Fruit fly (Drosophila melanogaster) whole organism, embryonic: ENCODE results near the gene Nph.

Source experiments
- Atf-2 ChIP-seq: fragments of 200-800 bp; sonication (Bioruptor generic); optimal IDR thresholded peaks from 2 replicates; lab custom pipeline; 2016; ENCODE audit warnings: missing biosample characterization, missing genetic modification characterization
- Atf3 ChIP-seq: fragments of 200-800 bp; sonication (Bioruptor generic); optimal IDR thresholded peaks from 3 replicates; lab custom pipeline; 2016; ENCODE audit warnings: missing biosample characterization, missing genetic modification characterization
- BEAF-32 ChIP-seq: fragments of 200-800 bp; sonication (Bioruptor generic); optimal IDR thresholded peaks from 3 replicates; lab custom pipeline; 2017; ENCODE audit warnings: missing biosample characterization, missing genetic modification characterization, mild to moderate bottlenecking, moderate library complexity, missing genetic modification reagents
- CG10209 ChIP-seq: fragments of 200-800 bp; sonication (Bioruptor generic); optimal IDR thresholded peaks from 3 replicates; lab custom pipeline; 2017; ENCODE audit warnings: missing biosample characterization, mild to moderate bottlenecking, missing genetic modification characterization, missing genetic modification reagents
- CG1024 ChIP-seq: fragments of 200-800 bp; sonication (Bioruptor generic); IDR thresholded peaks from 2 replicates; pipeline ENCODE4 v1.3.6; 2022; ENCODE audit warnings: missing biosample characterization, missing genetic modification characterization
- CG13296 ChIP-seq: fragments of 200-800 bp; sonication (Bioruptor generic); optimal IDR thresholded peaks from 3 replicates; lab custom pipeline; 2018; ENCODE audit warnings: missing biosample characterization, mild to moderate bottlenecking, missing genetic modification characterization
- CG13894 ChIP-seq: fragments of 200-800 bp; sonication (Bioruptor generic); optimal IDR thresholded peaks from 3 replicates; lab custom pipeline; 2018; ENCODE audit warnings: missing biosample characterization, mild to moderate bottlenecking, missing genetic modification characterization, moderate library complexity
- CG14441 ChIP-seq: fragments of 200-800 bp; sonication (Bioruptor generic); IDR thresholded peaks from 2 replicates; pipeline ENCODE4 v1.3.6; 2022; ENCODE audit warnings: missing biosample characterization, missing genetic modification characterization
- CG15269 ChIP-seq: fragments of 200-800 bp; sonication (Bioruptor generic); optimal IDR thresholded peaks from 2 replicates; lab custom pipeline; 2018; ENCODE audit warnings: missing biosample characterization, mild to moderate bottlenecking, missing genetic modification characterization, moderate library complexity
- CG15514 ChIP-seq: fragments of 200-800 bp; sonication (Bioruptor generic); optimal IDR thresholded peaks from 3 replicates; lab custom pipeline; 2017; ENCODE audit warnings: missing biosample characterization, missing genetic modification characterization, mild to moderate bottlenecking, moderate library complexity, missing genetic modification reagents
- CG16815 ChIP-seq: fragments of 200-800 bp; sonication (Bioruptor generic); optimal IDR thresholded peaks from 3 replicates; lab custom pipeline; 2017; ENCODE audit warnings: missing biosample characterization, mild to moderate bottlenecking, missing genetic modification characterization
- CG17328 ChIP-seq: fragments of 200-800 bp; sonication (Bioruptor generic); IDR thresholded peaks from 2 replicates; pipeline ENCODE4 v1.3.6; 2022; ENCODE audit warnings: missing biosample characterization, missing genetic modification characterization
- CG17568 ChIP-seq: fragments of 200-800 bp; sonication (Bioruptor generic); optimal IDR thresholded peaks from 2 replicates; lab custom pipeline; 2018; ENCODE audit warnings: missing biosample characterization, mild to moderate bottlenecking, missing genetic modification characterization, moderate library complexity
- CG18599 ChIP-seq: fragments of 200-800 bp; sonication (Bioruptor generic); optimal IDR thresholded peaks from 3 replicates; lab custom pipeline; 2017; ENCODE audit warnings: missing biosample characterization, missing genetic modification characterization, mild to moderate bottlenecking, moderate library complexity, missing genetic modification reagents
- CG32532 ChIP-seq: fragments of 200-800 bp; sonication (Bioruptor generic); IDR thresholded peaks from 2 replicates; pipeline ENCODE4 v1.3.6; 2022; ENCODE audit warnings: missing biosample characterization, missing genetic modification characterization
- CG4282 ChIP-seq: fragments of 200-800 bp; sonication (Bioruptor generic); optimal IDR thresholded peaks from 2 replicates; lab custom pipeline; 2016; ENCODE audit warnings: missing biosample characterization, missing genetic modification characterization
- CG4854 ChIP-seq: fragments of 200-800 bp; sonication (Bioruptor generic); optimal IDR thresholded peaks from 2 replicates; lab custom pipeline; 2016; ENCODE audit warnings: missing biosample characterization, missing genetic modification characterization, inconsistent platforms
- CG7839 ChIP-seq: fragments of 200-800 bp; sonication (Bioruptor generic); optimal IDR thresholded peaks from 3 replicates; lab custom pipeline; 2018; ENCODE audit warnings: missing biosample characterization, mild to moderate bottlenecking, missing genetic modification characterization, moderate library complexity
- CG9817 ChIP-seq: fragments of 200-800 bp; sonication (Bioruptor generic); optimal IDR thresholded peaks from 2 replicates; lab custom pipeline; 2018; ENCODE audit warnings: missing biosample characterization, mild to moderate bottlenecking, missing genetic modification characterization, moderate library complexity
- Deaf1 ChIP-seq: fragments of 200-800 bp; optimal IDR thresholded peaks from 3 replicates; lab custom pipeline; 2019; ENCODE audit warnings: missing biosample characterization, mild to moderate bottlenecking, missing genetic modification characterization, moderate library complexity
- Dll ChIP-seq: fragments of 200-800 bp; sonication (Bioruptor generic); IDR thresholded peaks from 4 replicates; pipeline ENCODE4 v1.3.6; 2022; ENCODE audit warnings: missing biosample characterization, missing genetic modification characterization; ENCODE audit not compliant: partially characterized antibody
- Fer1 ChIP-seq: fragments of 200-800 bp; sonication (Bioruptor generic); optimal IDR thresholded peaks from 2 replicates; lab custom pipeline; 2017; ENCODE audit warnings: missing biosample characterization, mild to moderate bottlenecking, missing genetic modification characterization
- Gug ChIP-seq: fragments of 200-800 bp; sonication (Bioruptor generic); IDR thresholded peaks from 4 replicates; pipeline ENCODE4 v1.3.6; 2022; ENCODE audit warnings: missing biosample characterization, missing genetic modification characterization
- Jarid2 ChIP-seq: fragments of 200-800 bp; sonication (Bioruptor generic); optimal IDR thresholded peaks from 3 replicates; lab custom pipeline; 2017; ENCODE audit warnings: mild to moderate bottlenecking, missing biosample characterization, missing genetic modification reagents, missing genetic modification characterization
- Med ChIP-seq: fragments of 200-800 bp; sonication (Bioruptor generic); peaks from one replicate; lab custom pipeline; 2016; ENCODE audit warnings: missing biosample characterization, missing genetic modification characterization, mild to moderate bottlenecking, inconsistent platforms, moderate library complexity
- NC2β ChIP-seq: fragments of 200-800 bp; sonication (Bioruptor generic); optimal IDR thresholded peaks from 2 replicates; lab custom pipeline; 2016; ENCODE audit warnings: missing biosample characterization, missing genetic modification characterization
- NFAT ChIP-seq: fragments of 200-800 bp; sonication (Bioruptor generic); IDR thresholded peaks from 2 replicates; pipeline ENCODE4 v1.3.6; 2022; ENCODE audit warnings: missing biosample characterization, missing genetic modification characterization
- Neu2 ChIP-seq: fragments of 200-800 bp; sonication (Bioruptor generic); optimal IDR thresholded peaks from 3 replicates; lab custom pipeline; 2016; ENCODE audit warnings: missing biosample characterization, missing genetic modification characterization, borderline replicate concordance
- Oli ChIP-seq: fragments of 200-800 bp; sonication (Bioruptor generic); optimal IDR thresholded peaks from 2 replicates; lab custom pipeline; 2018; ENCODE audit warnings: missing biosample characterization, mild to moderate bottlenecking, missing genetic modification characterization, moderate library complexity
- Pdp1 ChIP-seq, 2 experiments: fragments of 200-800 bp; sonication (Bioruptor generic); optimal IDR thresholded peaks; 3 replicates each; lab custom pipeline; 2016; ENCODE audit warnings: missing biosample characterization in 2 of 2, missing genetic modification characterization in 2 of 2, mild to moderate bottlenecking in 1 of 2, moderate library complexity in 1 of 2
- Sin3A ChIP-seq: fragments of >200 bp; optimal IDR thresholded peaks from 2 replicates; lab custom pipeline; 2018
- YL-1 ChIP-seq: fragments of 200-800 bp; sonication (Bioruptor generic); optimal IDR thresholded peaks from 3 replicates; lab custom pipeline; 2017; ENCODE audit warnings: missing biosample characterization, mild to moderate bottlenecking, missing genetic modification characterization
- ap ChIP-seq: fragments of 200-800 bp; sonication (Bioruptor generic); IDR thresholded peaks from 2 replicates; pipeline ENCODE4 v1.3.6; 2022; ENCODE audit warnings: missing biosample characterization, missing genetic modification characterization
- bigmax ChIP-seq: fragments of 200-800 bp; sonication (Bioruptor generic); optimal IDR thresholded peaks from 2 replicates; lab custom pipeline; 2018; ENCODE audit warnings: missing biosample characterization, mild to moderate bottlenecking, missing genetic modification characterization
- croc ChIP-seq: fragments of 200-800 bp; sonication (Bioruptor generic); conservative IDR thresholded peaks from 3 replicates; pipeline ENCODE4 v1.3.6; 2022; ENCODE audit warnings: missing biosample characterization, missing genetic modification characterization
- dm ChIP-seq: fragments of 200-800 bp; sonication (Bioruptor generic); optimal IDR thresholded peaks from 3 replicates; lab custom pipeline; 2016; ENCODE audit warnings: missing biosample characterization, missing genetic modification characterization
- ems ChIP-seq: fragments of 200-800 bp; sonication (Bioruptor generic); optimal IDR thresholded peaks from 3 replicates; lab custom pipeline; 2016; ENCODE audit warnings: missing biosample characterization, missing genetic modification characterization
- fd96Cb ChIP-seq: fragments of 200-800 bp; sonication (Bioruptor generic); optimal IDR thresholded peaks from 2 replicates; lab custom pipeline; 2018; ENCODE audit warnings: missing biosample characterization, mild to moderate bottlenecking, missing genetic modification characterization, moderate library complexity
- ftz-f1 ChIP-seq: fragments of 200-800 bp; sonication (Bioruptor generic); optimal IDR thresholded peaks from 2 replicates; lab custom pipeline; 2016; ENCODE audit warnings: missing biosample characterization, missing genetic modification characterization
- gce ChIP-seq: fragments of 200-800 bp; sonication (Bioruptor generic); IDR thresholded peaks from 3 replicates; pipeline ENCODE4 v1.3.6; 2022; ENCODE audit warnings: missing biosample characterization, missing genetic modification characterization
- gro ChIP-seq: fragments of 200-800 bp; sonication (Bioruptor generic); optimal IDR thresholded peaks from 2 replicates; lab custom pipeline; 2016; ENCODE audit warnings: missing biosample characterization, missing genetic modification characterization
- insv ChIP-seq, 2 experiments: fragments of 200-800 bp; sonication (Bioruptor generic); optimal IDR thresholded peaks; 3 replicates each; lab custom pipeline; 2016 to 2018; ENCODE audit warnings: missing biosample characterization in 2 of 2, missing genetic modification characterization in 2 of 2
- jigr1 ChIP-seq: fragments of 200-800 bp; sonication (Bioruptor generic); IDR thresholded peaks from 3 replicates; pipeline ENCODE4 v1.3.6; 2022; ENCODE audit warnings: missing biosample characterization, missing genetic modification characterization
- nau ChIP-seq: fragments of 200-800 bp; sonication (Bioruptor generic); optimal IDR thresholded peaks from 3 replicates; lab custom pipeline; 2017; ENCODE audit warnings: missing biosample characterization, mild to moderate bottlenecking, missing genetic modification characterization, missing genetic modification reagents
- odd ChIP-seq: fragments of 200-800 bp; sonication (Bioruptor generic); optimal IDR thresholded peaks from 2 replicates; lab custom pipeline; 2017; ENCODE audit warnings: missing biosample characterization, mild to moderate bottlenecking, missing genetic modification characterization
- org-1 ChIP-seq: fragments of 200-800 bp; sonication (Bioruptor generic); optimal IDR thresholded peaks from 2 replicates; lab custom pipeline; 2017; ENCODE audit warnings: missing biosample characterization, missing genetic modification characterization
- pan ChIP-seq, 4 experiments: fragments of >200 bp in 3 of 4; fragments of 200-800 bp in 1 of 4; sonication (Bioruptor generic) in 1 of 4; optimal IDR thresholded peaks in 3 of 4; IDR thresholded peaks in 1 of 4; 2 replicates each; pipeline versions ENCODE4 v1.3.6 to Lab custom; 2017 to 2022; ENCODE audit warnings: missing biosample characterization in 2 of 4, missing genetic modification characterization in 2 of 4, mixed read lengths in 1 of 4
- schlank ChIP-seq: fragments of 200-800 bp; sonication (Bioruptor generic); optimal IDR thresholded peaks from 2 replicates; lab custom pipeline; 2018; ENCODE audit warnings: missing biosample characterization, mild to moderate bottlenecking, missing genetic modification characterization
- sens ChIP-seq: fragments of 200-800 bp; sonication (Bioruptor generic); peaks from one replicate; lab custom pipeline; 2016; ENCODE audit warnings: missing biosample characterization, missing genetic modification characterization
- sug ChIP-seq: fragments of 200-800 bp; optimal IDR thresholded peaks from 2 replicates; lab custom pipeline; 2019; ENCODE audit warnings: missing biosample characterization, mild to moderate bottlenecking, missing genetic modification characterization, moderate library complexity
- unc-4 ChIP-seq: fragments of 200-800 bp; sonication (Bioruptor generic); IDR thresholded peaks from 2 replicates; pipeline ENCODE4 v1.3.6; 2022; ENCODE audit warnings: missing biosample characterization, missing genetic modification characterization; ENCODE audit not compliant: partially characterized antibody

The Nph gene

DNA sequence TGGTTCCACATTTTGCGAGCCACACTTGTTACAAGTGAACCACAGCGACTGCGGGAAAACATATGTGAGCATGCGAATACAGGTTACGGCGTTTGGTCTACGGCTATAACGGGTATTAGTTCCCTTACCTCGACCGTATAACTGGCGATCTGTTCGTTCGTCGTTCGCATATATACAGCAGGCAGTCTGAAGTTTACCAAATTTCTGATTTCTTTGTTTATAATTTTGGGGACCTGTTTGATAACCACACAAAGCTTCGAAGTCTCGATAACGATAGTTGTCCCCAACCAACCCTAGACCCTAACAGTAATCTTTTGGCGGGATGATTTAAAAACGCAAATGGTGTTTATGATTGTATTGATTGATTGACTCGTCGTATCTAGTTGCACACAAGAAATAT lies 11.5 kb downstream of the Nph start, which contains the start of gene Acph-1 (continued):
- TF ChIP-seq croc (GFP tag; lab: Robert Waterston, UW) (no peak), fd96Cb (tag; lab: Kevin White, UChicago) (no peak), gce (GFP tag; lab: Robert Waterston, UW) (no peak), dm (GFP tag; lab: Kevin White, UChicago) (no peak), Atf-2 (GFP tag; lab: Kevin White, UChicago) (no peak), bigmax (GFP tag; lab: Kevin White, UChicago) (peak; percentile 32), CG13296 (GFP tag; lab: Kevin White, UChicago) (no peak), CG17568 (no peak), YL-1 (GFP tag; lab: Kevin White, UChicago) (peak; percentile 18), Pdp1 (GFP tag; optimal IDR thresholded peaks at IDR 0.05; lab: Kevin White, UChicago) (peak in 1 of 2 experiments; percentile 52), CG4282 (GFP tag; lab: Kevin White, UChicago) (no peak), ftz-f1 (GFP tag; lab: Kevin White, UChicago) (no peak), Deaf1 (no peak), Gug (GFP tag; lab: Robert Waterston, UW) (no peak), Neu2 (GFP tag; lab: Kevin White, UChicago) (no peak), Atf3 (GFP tag; lab: Kevin White, UChicago) (no peak), CG17328 (GFP tag; lab: Robert Waterston, UW) (no peak), gro (GFP tag; lab: Kevin White, UChicago) (no peak), sug (no peak), insv (GFP tag; optimal IDR thresholded peaks at IDR 0.05; lab: Kevin White, UChicago) (no peak), CG15269 (no peak), CG10209 (no peak), BEAF-32 (GFP tag; lab: Kevin White, UChicago) (peak; percentile 17), CG4854 (GFP tag; lab: Kevin White, UChicago) (no peak), CG14441 (GFP tag; lab: Robert Waterston, UW) (no peak), nau (GFP tag; lab: Kevin White, UChicago) (no peak), Med (GFP tag; lab: Kevin White, UChicago) (peak; percentile 62), CG16815 (GFP tag; lab: Kevin White, UChicago) (no peak), NC2β (GFP tag; lab: Kevin White, UChicago) (no peak), CG7839 (tag; lab: Kevin White, UChicago) (no peak), ap (no peak), jigr1 (GFP tag; lab: Robert Waterston, UW) (no peak), CG9817 (tag; lab: Kevin White, UChicago) (no peak), Sin3A (lab: Kevin White, UChicago) (no peak), CG18599 (GFP tag; lab: Kevin White, UChicago) (no peak), Fer1 (GFP tag; lab: Kevin White, UChicago) (peak; percentile 24), CG1024 (GFP tag; lab: Robert Waterston, UW) (no peak), CG13894 (peak; percentile 55), org-1 (GFP tag; lab: Kevin White, UChicago) (no peak), pan (optimal IDR thresholded peaks at IDR 0.05; lab: Kevin White, UChicago) (no peak), pan (GFP tag; optimal IDR thresholded peaks at IDR 0.05 in 1 of 2, IDR thresholded peaks at IDR 0.05 in 1 of 2) (no peak), schlank (tag; lab: Kevin White, UChicago) (no peak), CG15514 (peak; percentile 86), Dll (GFP tag; lab: Robert Waterston, UW) (0 out of 4 replicates have a peak, but pooled peaks have one; percentile 32), unc-4 (GFP tag; lab: Robert Waterston, UW) (peak; percentile 22; the same call in 1 of the 2 replicates), Jarid2 (GFP tag; lab: Kevin White, UChicago) (no peak), ems (GFP tag; lab: Kevin White, UChicago) (no peak), sens (no peak), CG32532 (GFP tag; lab: Robert Waterston, UW) (no peak), Oli (tag; lab: Kevin White, UChicago) (no peak), NFAT (GFP tag; lab: Robert Waterston, UW) (no peak), odd (GFP tag; lab: Kevin White, UChicago) (no peak)
